Worm (Caenorhabditis elegans): ENCODE data around the gene clec-178.

The clec-178 gene

ce11 chrIV:5655966-5656389, 2.2 kb downstream of the clec-178 start (continued):
- TF ChIP-seq aly-2 (tag; optimal IDR thresholded peaks at IDR 0.05) = no peak

DNA sequence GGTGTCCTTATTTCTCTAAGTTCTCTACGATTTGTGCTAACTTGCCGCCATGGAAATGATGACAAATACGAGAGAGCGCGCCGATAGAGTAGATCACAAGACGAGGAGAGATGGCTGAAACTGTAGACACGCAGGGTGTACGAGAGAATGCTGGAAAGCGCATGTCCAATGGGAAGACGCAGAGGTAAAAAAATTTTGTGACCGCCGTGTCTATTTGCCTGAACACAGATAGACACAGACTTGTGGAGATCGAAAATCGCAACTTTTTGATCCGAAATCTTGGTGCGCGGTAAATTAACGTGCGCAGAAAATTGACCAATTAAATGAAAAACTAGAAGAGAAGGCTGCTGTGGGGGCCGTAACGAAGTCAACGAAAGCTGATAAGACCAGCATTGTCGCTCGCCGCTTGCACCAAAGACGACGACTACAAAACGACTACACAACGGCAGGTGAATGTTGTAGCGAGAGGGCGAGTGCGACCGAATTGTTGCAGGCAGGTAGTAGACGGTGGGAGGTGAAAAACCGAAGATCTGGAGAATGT, 3.4 kb downstream of the clec-178 start:
- no peak for TF ChIP-seq ceh-62 (tag; optimal IDR thresholded peaks at IDR 0.05)
- peak; percentile 31 for TF ChIP-seq duxl-1 (tag; optimal IDR thresholded peaks at IDR 0.05; ENCODE audit: poor library complexity)
- TF ChIP-seq snpc-1.2 (GFP tag; IDR thresholded peaks at IDR 0.05) = no peak
- TF ChIP-seq R02D3.7 (tag; optimal IDR thresholded peaks at IDR 0.05) = no peak
- TF ChIP-seq nhr-111 (GFP tag; optimal IDR thresholded peaks at IDR 0.05) = no peak
- TF ChIP-seq dmd-8 (GFP tag; IDR thresholded peaks at IDR 0.05) = no peak
- no peak for TF ChIP-seq T26A8.4 (GFP tag; IDR thresholded peaks at IDR 0.05)
- no peak for TF ChIP-seq zfp-3 (GFP tag; conservative IDR thresholded peaks at IDR 0.05)
- TF ChIP-seq nhr-42 (GFP tag; IDR thresholded peaks at IDR 0.05) = no peak
- TF ChIP-seq Y5F2A.4 (GFP tag; optimal IDR thresholded peaks at IDR 0.05) = no peak
- no peak for TF ChIP-seq zip-2 (tag; optimal IDR thresholded peaks at IDR 0.05)
- TF ChIP-seq lim-7 (GFP tag; IDR thresholded peaks at IDR 0.05) = no peak
- TF ChIP-seq nhr-48 (tag; optimal IDR thresholded peaks at IDR 0.05) = peak; percentile 95
- TF ChIP-seq nhr-28 (tag; optimal IDR thresholded peaks at IDR 0.05) = peak; percentile 88
- no peak for TF ChIP-seq D1046.2 (GFP tag; IDR thresholded peaks at IDR 0.05)
- peak; percentile 84 for TF ChIP-seq nhr-11 (tag; optimal IDR thresholded peaks at IDR 0.05)
- TF ChIP-seq daf-12 (tag; optimal IDR thresholded peaks at IDR 0.05) = no peak
- no peak for TF ChIP-seq ztf-11 (tag; optimal IDR thresholded peaks at IDR 0.05)
- no peak for TF ChIP-seq madf-5 (GFP tag; IDR thresholded peaks at IDR 0.05)
- peak; percentile 73 for TF ChIP-seq aha-1 (tag)
- peak; percentile 94 for TF ChIP-seq hlh-30 (tag; optimal IDR thresholded peaks at IDR 0.05; ENCODE audit: insufficient read depth)
- TF ChIP-seq madf-9 (GFP tag; conservative IDR thresholded peaks at IDR 0.05) = no peak
- no peak for TF ChIP-seq egl-43 (GFP tag; IDR thresholded peaks at IDR 0.05)
- TF ChIP-seq tag-97 (GFP tag; IDR thresholded peaks at IDR 0.05) = no peak
- peak; percentile 62 for TF ChIP-seq jun-1 (tag; optimal IDR thresholded peaks at IDR 0.05)
- no peak for TF ChIP-seq unc-39 (tag; optimal IDR thresholded peaks at IDR 0.05)
- TF ChIP-seq lin-1 (GFP tag; IDR thresholded peaks at IDR 0.05) = no peak
- peak; percentile 41 for TF ChIP-seq nhr-77 (tag; optimal IDR thresholded peaks at IDR 0.05)
- TF ChIP-seq lin-15B (tag; optimal IDR thresholded peaks at IDR 0.05) = no peak
- no peak for TF ChIP-seq ces-1 (GFP tag; optimal IDR thresholded peaks at IDR 0.05)
- TF ChIP-seq lsy-2 (tag; optimal IDR thresholded peaks at IDR 0.05) = peak; percentile 5 to 58
- no peak for TF ChIP-seq F26F4.8 (GFP tag; conservative IDR thresholded peaks at IDR 0.05)
- no peak for TF ChIP-seq ceh-32 (tag; optimal IDR thresholded peaks at IDR 0.05; ENCODE audit: poor library complexity)
- peak; percentile 46 for TF ChIP-seq spr-1 (tag; optimal IDR thresholded peaks at IDR 0.05)
- TF ChIP-seq mes-2 (tag; optimal IDR thresholded peaks at IDR 0.05; ENCODE audit: poor library complexity, severe bottlenecking) = peak; percentile 59
- peak; percentile 67 for TF ChIP-seq mep-1 (tag; optimal IDR thresholded peaks at IDR 0.05)
- peak; percentile 60 for TF ChIP-seq dpl-1 (GFP tag; optimal IDR thresholded peaks at IDR 0.05)
- TF ChIP-seq hmg-1.1 (GFP tag; IDR thresholded peaks at IDR 0.05) = peak; percentile 65
- no peak for TF ChIP-seq fkh-10 (GFP tag; optimal IDR thresholded peaks at IDR 0.05)
- TF ChIP-seq saeg-2 (GFP tag; IDR thresholded peaks at IDR 0.05) = no peak
- TF ChIP-seq daf-16 (GFP tag; optimal IDR thresholded peaks at IDR 0.05) = no peak
- TF ChIP-seq daf-16 (tag; optimal IDR thresholded peaks at IDR 0.05) = peak; percentile 5
- no peak for TF ChIP-seq lin-39 (tag; optimal IDR thresholded peaks at IDR 0.05)
- TF ChIP-seq T20F7.1 (GFP tag; optimal IDR thresholded peaks at IDR 0.05) = peak; percentile 49
- no peak for TF ChIP-seq daf-8 (GFP tag; IDR thresholded peaks at IDR 0.05)
- no peak for TF ChIP-seq daf-19 (GFP tag; conservative IDR thresholded peaks at IDR 0.05)
- TF ChIP-seq mdt-29 (GFP tag; IDR thresholded peaks at IDR 0.05) = no peak
- TF ChIP-seq zfp-2 (tag; optimal IDR thresholded peaks at IDR 0.05) = no peak
- no peak for TF ChIP-seq nhr-6 (tag; optimal IDR thresholded peaks at IDR 0.05)
- TF ChIP-seq ceh-44 (GFP tag; IDR thresholded peaks at IDR 0.05) = no peak
